Worm (Caenorhabditis elegans) whole organism, L1 larva: Measurements from ENCODE around the gene Y43F8B.3.

Source experiments
- fkh-8 ChIP-seq: sonication (generic microtip); optimal IDR thresholded peaks from 2 replicates; lab custom pipeline; 2016; ENCODE audit warnings: mild to moderate bottlenecking, missing genetic modification characterization, missing compliant biosample characterization
- nhr-90 ChIP-seq: sonication (generic microtip); optimal IDR thresholded peaks from 2 replicates; lab custom pipeline; 2016; ENCODE audit warnings: mild to moderate bottlenecking, missing genetic modification characterization, missing compliant biosample characterization; ENCODE audit not compliant: poor library complexity
- ztf-11 ChIP-seq, 2 experiments: sonication (generic microtip); optimal IDR thresholded peaks; 2 replicates each; lab custom pipeline; 2016 to 2017; ENCODE audit warnings: missing genetic modification characterization in 2 of 2, missing biosample characterization in 1 of 2, missing compliant biosample characterization in 1 of 2

- TF ChIP-seq ztf-11 (tag; optimal IDR thresholded peaks at IDR 0.05; lab: Kevin White, UChicago) = no peak
- TF ChIP-seq fkh-8 (tag; lab: Kevin White, UChicago) = no peak
- TF ChIP-seq nhr-90 = no peak
These were observed 62.2 kb downstream of the Y43F8B.3 start, which contains the start of gene kcnl-1 for ce11 chrV:19565082-19565481.
